Worm (Caenorhabditis elegans) whole organism, mixed stage, embryonic: ENCODE results near the gene C06H5.11.

Experiments used
- ces-1 ChIP-seq: fragments of 150-350 bp; optimal IDR thresholded peaks from 2 replicates; lab custom pipeline; 2014; ENCODE audit warnings: missing biosample characterization, missing genetic modification reagents, missing genetic modification characterization
- elt-1 ChIP-seq: sonication (generic microtip); optimal IDR thresholded peaks from 2 replicates; lab custom pipeline; 2017; ENCODE audit warnings: missing genetic modification characterization, mild to moderate bottlenecking, missing compliant biosample characterization, antibody characterized with exemption, moderate library complexity, borderline replicate concordance; ENCODE audit not compliant: insufficient read depth
- mab-5 ChIP-seq: fragments of 150-350 bp; optimal IDR thresholded peaks from 2 replicates; lab custom pipeline; 2014; ENCODE audit warnings: missing biosample characterization, missing genetic modification characterization
- mep-1 ChIP-seq: fragments of 150-350 bp; optimal IDR thresholded peaks from 2 replicates; lab custom pipeline; 2017; ENCODE audit warnings: missing biosample characterization, missing genetic modification reagents, missing genetic modification characterization, inconsistent platforms
- snpc-4 ChIP-seq: fragments of 150-350 bp; optimal IDR thresholded peaks from 2 replicates; lab custom pipeline; 2014; ENCODE audit warnings: missing biosample characterization, missing genetic modification characterization

DNA sequence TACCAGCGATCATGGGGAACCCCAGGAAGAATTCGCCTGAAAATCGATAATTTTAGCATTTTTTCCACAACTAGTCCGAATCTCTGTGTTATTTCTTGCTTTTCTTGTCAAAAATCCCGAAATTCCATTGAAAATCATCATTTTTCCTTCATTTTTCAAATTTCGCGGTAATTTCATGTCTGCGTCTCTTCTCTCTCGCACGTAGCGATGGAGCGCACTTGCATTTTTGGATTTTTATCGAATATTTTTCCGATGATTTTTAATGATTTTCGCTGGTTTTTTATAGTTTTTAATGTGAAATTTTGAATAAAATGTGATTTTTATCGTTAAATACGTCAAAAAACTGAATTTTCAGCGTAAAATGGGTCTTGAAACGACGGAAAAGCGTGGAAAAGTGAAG lies 27.6 kb upstream of the C06H5.11 start, which contains the start of gene E01B7.2:
- TF ChIP-seq snpc-4 (no peak), mep-1 (tag; lab: Kevin White, UChicago) (peak; percentile 43), elt-1 (tag; lab: Kevin White, UChicago) (no peak), ces-1 (GFP tag; lab: Kevin White, UChicago) (peak; percentile 51), mab-5 (tag; lab: Kevin White, UChicago) (no peak)
